Fruit fly (Drosophila melanogaster) whole organism, pupa: ENCODE results near the gene Cdk1.

Experiments
- CG17806 ChIP-seq: fragments of 200-800 bp; sonication (Bioruptor generic); optimal IDR thresholded peaks from 2 replicates; lab custom pipeline; 2018; ENCODE audit warnings: missing biosample characterization, mild to moderate bottlenecking, missing genetic modification characterization, moderate library complexity
- Pif1B ChIP-seq: fragments of 200-800 bp; sonication (Bioruptor generic); optimal IDR thresholded peaks from 3 replicates; lab custom pipeline; 2016; ENCODE audit warnings: missing biosample characterization, missing genetic modification characterization
- Snoo ChIP-seq: fragments of 200-800 bp; sonication (Bioruptor generic); optimal IDR thresholded peaks from 3 replicates; lab custom pipeline; 2017; ENCODE audit warnings: missing biosample characterization, mild to moderate bottlenecking, missing genetic modification characterization, inconsistent platforms

dm6 chr2L:10376276-10376675, 9.8 kb downstream of the Cdk1 start:
- TF ChIP-seq CG17806 (tag; lab: Kevin White, UChicago) (no peak), Snoo (tag; lab: Kevin White, UChicago) (no peak), Pif1B (GFP tag; lab: Kevin White, UChicago) (no peak)
